Worm (Caenorhabditis elegans) whole organism, young adult: ENCODE measurements around the gene C41H7.2.

Source experiments
- Y53F4B.3 ChIP-seq: fragments of 200-800 bp; sonication (Bioruptor generic); IDR thresholded peaks from 2 replicates; pipeline ENCODE4 v1.3.6; 2022; ENCODE audit warnings: missing genetic modification reagents, missing genetic modification characterization, missing compliant biosample characterization
- ztf-26 ChIP-seq: sonication (generic microtip); optimal IDR thresholded peaks from 2 replicates; lab custom pipeline; 2017; ENCODE audit warnings: missing genetic modification characterization, missing compliant biosample characterization

DNA sequence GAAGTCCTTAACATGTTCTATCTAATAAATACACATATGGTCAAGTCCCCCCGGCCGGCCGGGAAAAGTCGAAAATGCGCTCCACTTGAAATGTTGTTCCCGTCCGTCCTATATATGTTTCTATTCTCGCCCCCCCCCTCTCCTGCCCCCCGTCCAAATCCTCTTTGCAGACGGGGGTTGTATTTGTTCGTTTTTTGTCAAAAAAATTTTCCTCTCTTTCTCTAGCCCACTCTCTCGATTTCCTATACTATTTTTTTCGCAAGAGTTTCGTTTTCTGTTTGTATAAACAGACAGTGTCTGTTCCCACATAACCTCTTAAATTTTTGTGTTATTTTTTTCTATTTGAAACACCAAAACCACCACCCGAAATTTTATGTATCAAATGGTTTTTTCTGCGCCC lies 47.6 kb upstream of the C41H7.2 start:
- TF ChIP-seq ztf-26 (tag; lab: Kevin White, UChicago) = no peak
- TF ChIP-seq Y53F4B.3 = no peak
